Fruit fly (Drosophila melanogaster): ENCODE results near the gene CG32264.

CG32264 gene

dm6 chr3L:3707929-3708328 is 98.3 kb downstream of the CG32264 start (continued):
- no peak for TF ChIP-seq Blimp-1 (GFP tag; optimal IDR thresholded peaks at IDR 0.05)
- TF ChIP-seq jumu (GFP tag; optimal IDR thresholded peaks at IDR 0.05): no peak
- no peak for TF ChIP-seq TFAM (GFP tag; optimal IDR thresholded peaks at IDR 0.05)
- TF ChIP-seq abd-A (tag; optimal IDR thresholded peaks at IDR 0.05): peak; percentile 74
- no peak for TF ChIP-seq pzg (GFP tag; optimal IDR thresholded peaks at IDR 0.05)
- TF ChIP-seq bcd (GFP tag; optimal IDR thresholded peaks at IDR 0.05): no peak
- no peak for TF ChIP-seq CG16779 (GFP tag; IDR thresholded peaks at IDR 0.05)

- TF ChIP-seq Jarid2 (GFP tag; optimal IDR thresholded peaks at IDR 0.05) (no peak), CG15011 (GFP tag; optimal IDR thresholded peaks at IDR 0.05) (no peak), oc (tag; optimal IDR thresholded peaks at IDR 0.05) (peak; percentile 32), pros (GFP tag; optimal IDR thresholded peaks at IDR 0.05) (peak; percentile 30), CG14710 (tag; optimal IDR thresholded peaks at IDR 0.05) (no peak), chinmo (GFP tag; IDR thresholded peaks at IDR 0.05; ENCODE audit: partially characterized antibody) (0 out of 4 replicates have a peak, but pooled peaks have one; percentile 20), Chrac-16 (GFP tag; optimal IDR thresholded peaks at IDR 0.05) (no peak), vvl (GFP tag; IDR thresholded peaks at IDR 0.05) (peak; percentile 62), C15 (GFP tag; IDR thresholded peaks at IDR 0.05) (no peak), CG9817 (tag; optimal IDR thresholded peaks at IDR 0.05) (no peak), grn (GFP tag; optimal IDR thresholded peaks at IDR 0.05) (peak; percentile 27), CG2116 (GFP tag; optimal IDR thresholded peaks at IDR 0.05) (no peak), sqz (GFP tag; optimal IDR thresholded peaks at IDR 0.05) (peak; percentile 45), Kr (GFP tag; optimal IDR thresholded peaks at IDR 0.05) (no peak), sd (tag; optimal IDR thresholded peaks at IDR 0.05) (peak; percentile 54), CG10543 (GFP tag; optimal IDR thresholded peaks at IDR 0.05) (no peak), Atf3 (GFP tag; optimal IDR thresholded peaks at IDR 0.05) (no peak), abd-A (tag; optimal IDR thresholded peaks at IDR 0.05) (peak; percentile 94)
Observed at dm6 chr3L:3706782-3707181, 99.5 kb downstream of the CG32264 start.

- TF ChIP-seq CG14441 (GFP tag; IDR thresholded peaks at IDR 0.05): 0 out of 2 replicates have a peak, but pooled peaks have one; percentile 34
- TF ChIP-seq CG4854 (GFP tag; optimal IDR thresholded peaks at IDR 0.05): no peak
- TF ChIP-seq ci (GFP tag; IDR thresholded peaks at IDR 0.05): 0 out of 3 replicates have a peak, but pooled peaks have one; percentile 51
- peak; percentile 21; the same call in 1 of the 2 replicates for TF ChIP-seq seq (GFP tag; IDR thresholded peaks at IDR 0.05)
- peak; percentile 14; the same call in 1 of the 2 replicates for TF ChIP-seq CG10366 (GFP tag; IDR thresholded peaks at IDR 0.05)
- TF ChIP-seq Chrac-16 (GFP tag; optimal IDR thresholded peaks at IDR 0.05): no peak
- TF ChIP-seq Awh (GFP tag; IDR thresholded peaks at IDR 0.05): peak; percentile 39; the same call in 1 of the 2 replicates
- TF ChIP-seq stwl (tag; optimal IDR thresholded peaks at IDR 0.05): no peak
- TF ChIP-seq Hr39 (optimal IDR thresholded peaks at IDR 0.05): no peak
- peak; percentile 38 for TF ChIP-seq dmrt99B (tag; optimal IDR thresholded peaks at IDR 0.05)
- no peak for TF ChIP-seq Dip3 (GFP tag; optimal IDR thresholded peaks at IDR 0.05)
- no peak for TF ChIP-seq ase (GFP tag; IDR thresholded peaks at IDR 0.05)
- peak; percentile 24 for TF ChIP-seq CG11504 (tag; optimal IDR thresholded peaks at IDR 0.05)
- no peak for TF ChIP-seq Vsx1 (GFP tag; optimal IDR thresholded peaks at IDR 0.05)
- TF ChIP-seq wor (GFP tag; IDR thresholded peaks at IDR 0.05): 0 out of 2 replicates have a peak, but pooled peaks have one; percentile 15
- TF ChIP-seq her (GFP tag; optimal IDR thresholded peaks at IDR 0.05): no peak
- TF ChIP-seq Bgb (GFP tag; IDR thresholded peaks at IDR 0.05; ENCODE audit: partially characterized antibody): no peak
- no peak for TF ChIP-seq NK7.1 (GFP tag; optimal IDR thresholded peaks at IDR 0.05)
- no peak for TF ChIP-seq Dip2 (GFP tag; IDR thresholded peaks at IDR 0.05)
- TF ChIP-seq ro (GFP tag; IDR thresholded peaks at IDR 0.05): no peak
- TF ChIP-seq CG11398 (GFP tag; optimal IDR thresholded peaks at IDR 0.05): no peak
- peak; percentile 66 for TF ChIP-seq sens (GFP tag)
- TF ChIP-seq corto (GFP tag; optimal IDR thresholded peaks at IDR 0.05): no peak
- TF ChIP-seq CG6254 (GFP tag; optimal IDR thresholded peaks at IDR 0.05): no peak
- TF ChIP-seq CG13624 (GFP tag; optimal IDR thresholded peaks at IDR 0.05): no peak
- 0 out of 2 replicates have a peak, but pooled peaks have one; percentile 16 for TF ChIP-seq ttk (GFP tag; IDR thresholded peaks at IDR 0.05)
- TF ChIP-seq slou (GFP tag; optimal IDR thresholded peaks at IDR 0.05): no peak
Observed at dm6 chr3L:3705936-3706335, 100.3 kb downstream of the CG32264 start.
